Fruit fly (Drosophila melanogaster) whole organism, prepupa: Measurements from ENCODE around the gene Trx2.

Experiments used
- Blimp-1 ChIP-seq: fragments of 200-800 bp; sonication (Bioruptor generic); optimal IDR thresholded peaks from 3 replicates; lab custom pipeline; 2017; ENCODE audit warnings: missing biosample characterization, missing genetic modification characterization, mild to moderate bottlenecking, moderate library complexity, missing genetic modification reagents
- CG10631 ChIP-seq: fragments of 200-800 bp; sonication (Bioruptor generic); optimal IDR thresholded peaks from 2 replicates; lab custom pipeline; 2016; ENCODE audit warnings: missing biosample characterization, missing genetic modification characterization
- CG10669 ChIP-seq: fragments of 200-800 bp; sonication (Bioruptor generic); optimal IDR thresholded peaks from 3 replicates; lab custom pipeline; 2018; ENCODE audit warnings: missing biosample characterization, mild to moderate bottlenecking, missing genetic modification characterization, moderate library complexity
- CG11762 ChIP-seq: fragments of 200-800 bp; sonication (Bioruptor generic); optimal IDR thresholded peaks from 3 replicates; lab custom pipeline; 2016; ENCODE audit warnings: missing biosample characterization, missing genetic modification characterization; ENCODE audit not compliant: insufficient read depth
- CG11902 ChIP-seq: fragments of 200-800 bp; sonication (Bioruptor generic); optimal IDR thresholded peaks from 3 replicates; lab custom pipeline; 2016; ENCODE audit warnings: missing biosample characterization, missing genetic modification characterization
- CG15336 ChIP-seq: fragments of 200-800 bp; sonication (Bioruptor generic); IDR thresholded peaks from 2 replicates; pipeline ENCODE4 v1.3.6; 2022; ENCODE audit warnings: missing biosample characterization, missing genetic modification characterization
- CG16779 ChIP-seq: fragments of 200-800 bp; sonication (Bioruptor generic); optimal IDR thresholded peaks from 3 replicates; lab custom pipeline; 2017; ENCODE audit warnings: missing biosample characterization, mild to moderate bottlenecking, missing genetic modification characterization
- CG31627 ChIP-seq: fragments of 200-800 bp; sonication (Bioruptor generic); optimal IDR thresholded peaks from 3 replicates; lab custom pipeline; 2016; ENCODE audit warnings: missing biosample characterization, missing genetic modification characterization
- CG3919 ChIP-seq: fragments of 200-800 bp; sonication (Bioruptor generic); optimal IDR thresholded peaks from 3 replicates; lab custom pipeline; 2016; ENCODE audit warnings: missing biosample characterization, missing genetic modification characterization
- CG6276 ChIP-seq: fragments of 200-800 bp; sonication (Bioruptor generic); optimal IDR thresholded peaks from 2 replicates; lab custom pipeline; 2017; ENCODE audit warnings: missing biosample characterization, mild to moderate bottlenecking, missing genetic modification characterization
- CG6792 ChIP-seq: fragments of 200-800 bp; sonication (Bioruptor generic); optimal IDR thresholded peaks from 3 replicates; lab custom pipeline; 2016; ENCODE audit warnings: missing biosample characterization, missing genetic modification characterization
- CG6808 ChIP-seq: fragments of 200-800 bp; sonication (Bioruptor generic); optimal IDR thresholded peaks from 3 replicates; lab custom pipeline; 2017; ENCODE audit warnings: missing biosample characterization, missing genetic modification characterization, mild to moderate bottlenecking, moderate library complexity, missing genetic modification reagents
- CG6854 ChIP-seq: fragments of 200-800 bp; sonication (Bioruptor generic); optimal IDR thresholded peaks from 2 replicates; lab custom pipeline; 2017; ENCODE audit warnings: missing biosample characterization, mild to moderate bottlenecking, missing genetic modification characterization
- CG8119 ChIP-seq: fragments of 200-800 bp; sonication (Bioruptor generic); IDR thresholded peaks from 3 replicates; pipeline ENCODE4 v1.3.6; 2022; ENCODE audit warnings: missing biosample characterization, missing genetic modification characterization
- CG8632 ChIP-seq: fragments of 200-800 bp; sonication (Bioruptor generic); optimal IDR thresholded peaks from 3 replicates; lab custom pipeline; 2016; ENCODE audit warnings: missing biosample characterization, missing genetic modification characterization
- CG9139 ChIP-seq: fragments of 200-800 bp; sonication (Bioruptor generic); optimal IDR thresholded peaks from 3 replicates; lab custom pipeline; 2017; ENCODE audit warnings: missing biosample characterization, mild to moderate bottlenecking, missing genetic modification characterization
- Eip75B ChIP-seq: fragments of 200-800 bp; sonication (Bioruptor generic); optimal IDR thresholded peaks from 3 replicates; lab custom pipeline; 2016; ENCODE audit warnings: missing biosample characterization, missing genetic modification characterization
- Eip78C ChIP-seq: fragments of 200-800 bp; sonication (Bioruptor generic); peaks from one replicate; lab custom pipeline; 2016; ENCODE audit warnings: missing biosample characterization, missing genetic modification characterization
- Eip93F ChIP-seq: fragments of 200-800 bp; sonication (Bioruptor generic); optimal IDR thresholded peaks from 2 replicates; lab custom pipeline; 2016; ENCODE audit warnings: missing biosample characterization, mild to moderate bottlenecking, missing genetic modification characterization
- Ets21C ChIP-seq: fragments of 200-800 bp; sonication (Bioruptor generic); optimal IDR thresholded peaks from 3 replicates; lab custom pipeline; 2016; ENCODE audit warnings: missing biosample characterization, missing genetic modification characterization
- Ets96B ChIP-seq: fragments of 200-800 bp; optimal IDR thresholded peaks from 2 replicates; lab custom pipeline; 2019; ENCODE audit warnings: missing biosample characterization, mild to moderate bottlenecking, missing genetic modification characterization, moderate library complexity
- Gug ChIP-seq: fragments of 200-800 bp; sonication (Bioruptor generic); IDR thresholded peaks from 2 replicates; pipeline ENCODE4 v1.3.6; 2022; ENCODE audit warnings: missing biosample characterization, missing genetic modification characterization
- Hr39 ChIP-seq: fragments of 200-800 bp; sonication (Bioruptor generic); optimal IDR thresholded peaks from 2 replicates; lab custom pipeline; 2016; ENCODE audit warnings: missing biosample characterization, missing genetic modification characterization
- Hr4 ChIP-seq: fragments of 200-800 bp; sonication (Bioruptor generic); optimal IDR thresholded peaks from 3 replicates; lab custom pipeline; 2016; ENCODE audit warnings: missing biosample characterization, missing genetic modification characterization
- Lpt ChIP-seq: fragments of 200-800 bp; sonication (Bioruptor generic); optimal IDR thresholded peaks from 3 replicates; lab custom pipeline; 2016; ENCODE audit warnings: missing biosample characterization, missing genetic modification characterization
- Met ChIP-seq: fragments of 200-800 bp; sonication (Bioruptor generic); optimal IDR thresholded peaks from 3 replicates; lab custom pipeline; 2016; ENCODE audit warnings: missing biosample characterization, missing genetic modification characterization
- OdsH ChIP-seq: fragments of 200-800 bp; sonication (Bioruptor generic); optimal IDR thresholded peaks from 3 replicates; lab custom pipeline; 2016; ENCODE audit warnings: missing biosample characterization, missing genetic modification characterization
- Smox ChIP-seq: fragments of 200-800 bp; sonication (Bioruptor generic); optimal IDR thresholded peaks from 3 replicates; lab custom pipeline; 2016; ENCODE audit warnings: missing biosample characterization, missing genetic modification characterization
- Sox14 ChIP-seq: fragments of 200-800 bp; sonication (Bioruptor generic); optimal IDR thresholded peaks from 3 replicates; lab custom pipeline; 2016; ENCODE audit warnings: missing biosample characterization, missing genetic modification characterization
- achi ChIP-seq: fragments of 200-800 bp; sonication (Bioruptor generic); optimal IDR thresholded peaks from 3 replicates; lab custom pipeline; 2016; ENCODE audit warnings: missing biosample characterization, missing genetic modification characterization
- acj6 ChIP-seq: fragments of 200-800 bp; sonication (Bioruptor generic); optimal IDR thresholded peaks from 3 replicates; lab custom pipeline; 2016; ENCODE audit warnings: missing biosample characterization, missing genetic modification characterization
- cyc ChIP-seq: fragments of 200-800 bp; sonication (Bioruptor generic); optimal IDR thresholded peaks from 3 replicates; lab custom pipeline; 2016; ENCODE audit warnings: missing biosample characterization, missing genetic modification characterization
- dac ChIP-seq: fragments of 200-800 bp; sonication (Bioruptor generic); optimal IDR thresholded peaks from 2 replicates; lab custom pipeline; 2017; ENCODE audit warnings: missing biosample characterization, mild to moderate bottlenecking, missing genetic modification characterization
- eg ChIP-seq: fragments of 200-800 bp; sonication (Bioruptor generic); IDR thresholded peaks from 3 replicates; pipeline ENCODE4 v1.3.6; 2022; ENCODE audit warnings: missing biosample characterization, missing genetic modification characterization
- esn ChIP-seq: fragments of 200-800 bp; sonication (Bioruptor generic); optimal IDR thresholded peaks from 2 replicates; lab custom pipeline; 2016; ENCODE audit warnings: missing biosample characterization, mild to moderate bottlenecking, missing genetic modification characterization, moderate library complexity
- fd59A ChIP-seq: fragments of 200-800 bp; sonication (Bioruptor generic); optimal IDR thresholded peaks from 2 replicates; lab custom pipeline; 2017; ENCODE audit warnings: missing biosample characterization, mild to moderate bottlenecking, missing genetic modification characterization, missing genetic modification reagents
- fkh ChIP-seq: fragments of 200-800 bp; sonication (Bioruptor generic); optimal IDR thresholded peaks from 3 replicates; lab custom pipeline; 2017; ENCODE audit warnings: missing biosample characterization, mild to moderate bottlenecking, missing genetic modification characterization, moderate library complexity
- lz ChIP-seq: fragments of 200-800 bp; sonication (Bioruptor generic); optimal IDR thresholded peaks from 3 replicates; lab custom pipeline; 2016; ENCODE audit warnings: missing biosample characterization, missing genetic modification characterization
- pdm3 ChIP-seq: fragments of 200-800 bp; sonication (Bioruptor generic); optimal IDR thresholded peaks from 3 replicates; lab custom pipeline; 2016; ENCODE audit warnings: missing biosample characterization, missing genetic modification characterization
- salr ChIP-seq, 2 experiments: fragments of 200-800 bp; sonication (Bioruptor generic); optimal IDR thresholded peaks; 3 replicates each; lab custom pipeline; 2016 to 2018; ENCODE audit warnings: missing biosample characterization in 2 of 2, missing genetic modification characterization in 2 of 2, mild to moderate bottlenecking in 1 of 2
- svp ChIP-seq: fragments of 200-800 bp; sonication (Bioruptor generic); peaks from one replicate; lab custom pipeline; 2016; ENCODE audit warnings: missing biosample characterization, missing genetic modification characterization
- topi ChIP-seq: fragments of 200-800 bp; sonication (Bioruptor generic); optimal IDR thresholded peaks from 3 replicates; lab custom pipeline; 2016; ENCODE audit warnings: missing biosample characterization, missing genetic modification characterization
- vri ChIP-seq: fragments of 200-800 bp; sonication (Bioruptor generic); optimal IDR thresholded peaks from 3 replicates; lab custom pipeline; 2016; ENCODE audit warnings: missing biosample characterization, mild to moderate bottlenecking, missing genetic modification characterization

The Trx2 gene

dm6 chr2L:9585942-9586341 is 27.0 kb upstream of the Trx2 start:
- no peak for TF ChIP-seq Lpt
- no peak for TF ChIP-seq vri
- TF ChIP-seq CG6854 = no peak
- TF ChIP-seq, all 60 proteins: peak for 0

- no peak for TF ChIP-seq CG6808
- TF ChIP-seq CG9139 (GFP tag; lab: Kevin White, UChicago) = no peak
- no peak for TF ChIP-seq esn (GFP tag; lab: Kevin White, UChicago)
- TF ChIP-seq CG16779 (tag; lab: Kevin White, UChicago) = no peak
- TF ChIP-seq, all 60 proteins: peak for 0
Observed at dm6 chr2L:9589176-9589575, 23.8 kb upstream of the Trx2 start, which contains the start of gene CG3841. CG3841 (plus strand) TSS chr2L:9589476.

- TF ChIP-seq Met (GFP tag; lab: Kevin White, UChicago) (no peak), CG6854 (no peak), eg (GFP tag; lab: Robert Waterston, UW) (no peak), dac (GFP tag; lab: Kevin White, UChicago) (no peak), topi (GFP tag; lab: Kevin White, UChicago) (no peak), CG8119 (no peak), Eip78C (GFP tag; lab: Kevin White, UChicago) (no peak), Eip75B (GFP tag; lab: Kevin White, UChicago) (no peak), svp (no peak), salr (GFP tag; optimal IDR thresholded peaks at IDR 0.05; lab: Kevin White, UChicago) (no peak), CG6808 (no peak)
- TF ChIP-seq, all 60 proteins: peak for 0
Observed at dm6 chr2L:9591146-9591545, 21.8 kb upstream of the Trx2 start.

- peak; percentile 53 for TF ChIP-seq svp
- no peak for TF ChIP-seq CG6276
- no peak for TF ChIP-seq lz (GFP tag; lab: Kevin White, UChicago)
- TF ChIP-seq Met (GFP tag; lab: Kevin White, UChicago) = peak; percentile 6
- TF ChIP-seq CG10669 (GFP tag; lab: Kevin White, UChicago) = no peak
- TF ChIP-seq CG6792 (GFP tag; lab: Kevin White, UChicago) = no peak
- no peak for TF ChIP-seq topi (GFP tag; lab: Kevin White, UChicago)
- no peak for TF ChIP-seq achi
- TF ChIP-seq OdsH (GFP tag; lab: Kevin White, UChicago) = no peak
- peak; percentile 5 for TF ChIP-seq acj6 (GFP tag; lab: Kevin White, UChicago)
- peak; percentile 5 for TF ChIP-seq CG10631 (GFP tag; lab: Kevin White, UChicago)
- no peak for TF ChIP-seq CG11762 (GFP tag; lab: Kevin White, UChicago)
- TF ChIP-seq Smox (GFP tag; lab: Kevin White, UChicago) = peak; percentile 2
- TF ChIP-seq fkh = peak; percentile 30
- TF ChIP-seq vri = no peak
- TF ChIP-seq Sox14 (GFP tag; lab: Kevin White, UChicago) = no peak
Observed at dm6 chr2L:9594625-9595300, 18.2 kb upstream of the Trx2 start.

- TF ChIP-seq CG6808 = no peak
- TF ChIP-seq salr (GFP tag; optimal IDR thresholded peaks at IDR 0.05; lab: Kevin White, UChicago) = no peak
- no peak for TF ChIP-seq fkh
- TF ChIP-seq cyc = no peak
- TF ChIP-seq CG8632 (GFP tag; lab: Kevin White, UChicago) = no peak
- TF ChIP-seq Eip93F (GFP tag; lab: Kevin White, UChicago) = no peak
- no peak for TF ChIP-seq dac (GFP tag; lab: Kevin White, UChicago)
- no peak for TF ChIP-seq Blimp-1 (GFP tag; lab: Kevin White, UChicago)
- TF ChIP-seq pdm3 = peak; percentile 12
- no peak for TF ChIP-seq CG6276
- peak; percentile 33 for TF ChIP-seq acj6 (GFP tag; lab: Kevin White, UChicago)
- peak; percentile 4 for TF ChIP-seq Hr4 (GFP tag; lab: Kevin White, UChicago)
- peak; percentile 45; the same call in 1 of the 2 replicates for TF ChIP-seq CG15336 (GFP tag; lab: Robert Waterston, UW)
- no peak for TF ChIP-seq Hr39 (GFP tag; lab: Kevin White, UChicago)
- TF ChIP-seq topi (GFP tag; lab: Kevin White, UChicago) = no peak
- no peak for TF ChIP-seq CG11762 (GFP tag; lab: Kevin White, UChicago)
- TF ChIP-seq vri = no peak
- TF ChIP-seq CG8119 = peak; percentile 55; the same call in 2 of the 3 replicates
- TF ChIP-seq CG31627 (GFP tag; lab: Kevin White, UChicago) = no peak
- peak; percentile 47 for TF ChIP-seq Gug (GFP tag; lab: Robert Waterston, UW)
- TF ChIP-seq Ets96B = no peak
- no peak for TF ChIP-seq CG11902
- TF ChIP-seq CG3919 (GFP tag; lab: Kevin White, UChicago) = peak; percentile 26
- TF ChIP-seq Ets21C (GFP tag; lab: Kevin White, UChicago) = no peak
- no peak for TF ChIP-seq fd59A
Observed at dm6 chr2L:9598390-9598789, 14.6 kb upstream of the Trx2 start.
